Fruit fly (Drosophila melanogaster): ENCODE measurements around the gene CG43335.

Gene CG43335

DNA sequence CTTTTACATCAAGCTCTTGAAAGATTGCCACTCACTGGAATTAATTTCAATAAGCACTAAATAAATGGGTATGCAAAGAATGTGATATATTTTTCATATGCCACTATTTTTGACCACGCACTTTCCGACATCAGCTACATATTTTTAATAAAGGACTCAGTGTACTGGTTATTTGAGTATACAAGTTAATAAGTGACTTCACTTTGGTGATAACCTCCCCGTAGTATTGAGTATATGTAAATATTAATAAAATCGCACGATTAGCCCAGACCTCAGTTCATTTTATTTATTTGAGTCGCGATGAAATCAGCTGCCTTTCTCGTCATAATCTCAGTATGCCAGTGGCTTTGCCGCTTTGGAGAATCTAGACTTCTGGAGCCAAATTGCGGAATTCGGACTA lies at the start of gene CG43335:
Gene CG43335 (plus strand): TSS at position 301 of the 400 bp plus-strand sequence.
- TF ChIP-seq svp (GFP tag) = peak; percentile 14
- no peak for TF ChIP-seq CG8632 (GFP tag; optimal IDR thresholded peaks at IDR 0.05)
- TF ChIP-seq CG10631 (GFP tag; optimal IDR thresholded peaks at IDR 0.05) = no peak

DNA sequence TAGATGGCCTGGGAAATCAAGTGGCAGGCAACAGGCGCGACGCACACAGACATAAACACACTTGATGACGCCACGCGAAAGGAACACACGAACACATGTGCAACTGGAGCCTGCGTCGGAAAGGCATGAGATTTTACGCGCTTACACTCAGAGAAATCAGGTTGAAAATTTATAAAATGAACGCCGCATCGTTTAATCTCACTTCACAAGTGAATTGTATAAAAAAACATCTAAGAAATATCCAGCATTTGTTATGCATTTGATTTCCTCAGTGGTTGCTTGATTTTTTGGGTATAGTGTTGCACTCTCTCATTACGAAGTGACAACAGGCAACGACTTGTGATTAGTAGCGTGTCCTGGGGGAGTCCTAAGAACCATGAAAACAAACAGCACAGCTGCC lies 47.8 kb upstream of the CG43335 start:
- TF ChIP-seq eg (GFP tag; IDR thresholded peaks at IDR 0.05) = no peak
- peak; percentile 1 for TF ChIP-seq CG31627 (GFP tag; optimal IDR thresholded peaks at IDR 0.05)
- TF ChIP-seq svp (GFP tag) = peak; percentile 36
- TF ChIP-seq ss (GFP tag; optimal IDR thresholded peaks at IDR 0.05) = no peak
- no peak for TF ChIP-seq CG7368 (GFP tag; optimal IDR thresholded peaks at IDR 0.05)
- TF ChIP-seq Hr4 (GFP tag; optimal IDR thresholded peaks at IDR 0.05) = no peak
- no peak for TF ChIP-seq net (GFP tag; optimal IDR thresholded peaks at IDR 0.05)

DNA sequence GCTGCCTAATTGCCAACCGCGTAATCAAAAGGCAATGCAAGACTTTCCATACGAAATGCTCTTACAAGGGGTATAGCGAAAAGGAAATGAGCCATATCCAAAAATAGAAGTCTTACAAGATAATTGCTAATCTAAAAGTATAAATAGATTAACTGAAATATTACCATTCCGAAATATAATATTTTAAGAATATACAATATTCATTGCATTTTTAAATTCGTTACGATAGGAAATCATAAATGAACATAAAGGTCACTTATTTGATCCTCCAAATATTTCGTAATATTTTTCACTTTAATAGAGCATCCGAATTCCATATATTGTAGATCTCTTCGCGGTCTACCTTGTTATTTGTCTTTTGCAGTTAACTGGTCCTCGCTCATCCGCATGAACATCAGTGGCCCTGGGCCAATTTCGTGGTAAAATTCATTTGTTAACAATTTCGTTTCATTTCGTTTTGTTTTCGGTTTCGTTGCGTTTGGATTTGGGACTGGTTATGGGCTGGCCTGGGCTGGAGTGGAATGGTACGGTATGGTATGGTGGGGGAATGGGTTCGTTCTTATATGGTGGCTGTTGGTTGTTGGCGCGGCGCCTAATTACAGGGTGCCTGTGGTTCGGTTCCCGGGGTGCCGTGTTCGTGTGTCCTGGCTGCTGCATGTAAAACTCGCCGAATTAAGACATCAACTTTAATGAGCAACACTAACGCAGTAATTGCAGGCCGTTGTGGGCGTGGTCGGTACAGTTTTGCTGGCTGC lies 46.5 kb upstream of the CG43335 start:
- TF ChIP-seq OdsH (GFP tag; optimal IDR thresholded peaks at IDR 0.05) (peak; percentile 26), Gug (GFP tag; IDR thresholded peaks at IDR 0.05) (no peak), CG8632 (GFP tag; optimal IDR thresholded peaks at IDR 0.05) (peak; percentile 36), CG11294 (GFP tag; IDR thresholded peaks at IDR 0.05) (no peak), CG6163 (GFP tag; IDR thresholded peaks at IDR 0.05) (no peak), acj6 (GFP tag; optimal IDR thresholded peaks at IDR 0.05) (peak; percentile 20), CG8119 (GFP tag; IDR thresholded peaks at IDR 0.05) (no peak), Ets21C (GFP tag; optimal IDR thresholded peaks at IDR 0.05) (no peak), topi (GFP tag; optimal IDR thresholded peaks at IDR 0.05) (peak; percentile 65), dac (GFP tag; optimal IDR thresholded peaks at IDR 0.05) (no peak), Smox (GFP tag; optimal IDR thresholded peaks at IDR 0.05) (peak; percentile 67), salr (GFP tag; optimal IDR thresholded peaks at IDR 0.05) (no peak), CG6792 (GFP tag; optimal IDR thresholded peaks at IDR 0.05) (peak; percentile 60), Hr38 (GFP tag; optimal IDR thresholded peaks at IDR 0.05) (no peak), dsx (GFP tag; optimal IDR thresholded peaks at IDR 0.05; ENCODE audit: poor library complexity, severe bottlenecking) (peak; percentile 57), CG3919 (GFP tag; optimal IDR thresholded peaks at IDR 0.05) (peak; percentile 13), Eip78C (GFP tag) (peak; percentile 93), Hr39 (GFP tag; optimal IDR thresholded peaks at IDR 0.05) (peak; percentile 29), CG1621 (tag; optimal IDR thresholded peaks at IDR 0.05) (no peak), Hr4 (GFP tag; optimal IDR thresholded peaks at IDR 0.05) (no peak), Lpt (GFP tag; optimal IDR thresholded peaks at IDR 0.05) (no peak), Blimp-1 (GFP tag; optimal IDR thresholded peaks at IDR 0.05) (peak; percentile 58), CG6854 (GFP tag; optimal IDR thresholded peaks at IDR 0.05) (no peak), fd85E (GFP tag; optimal IDR thresholded peaks at IDR 0.05) (no peak), CG10669 (GFP tag; optimal IDR thresholded peaks at IDR 0.05) (no peak), spab (GFP tag; optimal IDR thresholded peaks at IDR 0.05) (no peak), lz (GFP tag; optimal IDR thresholded peaks at IDR 0.05) (peak; percentile 55), Sox15 (GFP tag; optimal IDR thresholded peaks at IDR 0.05) (no peak), svp (GFP tag) (peak; percentile 93), CG8319 (GFP tag; optimal IDR thresholded peaks at IDR 0.05) (no peak), CG6276 (GFP tag; optimal IDR thresholded peaks at IDR 0.05) (no peak), Sox102F (GFP tag; optimal IDR thresholded peaks at IDR 0.05) (peak; percentile 26), CG31627 (GFP tag; optimal IDR thresholded peaks at IDR 0.05) (peak; percentile 26), CG7368 (GFP tag; optimal IDR thresholded peaks at IDR 0.05) (no peak), CG6808 (GFP tag; optimal IDR thresholded peaks at IDR 0.05) (no peak), CG11902 (GFP tag; optimal IDR thresholded peaks at IDR 0.05) (peak; percentile 1), CG34406 (GFP tag; optimal IDR thresholded peaks at IDR 0.05) (peak; percentile 33), achi (GFP tag; optimal IDR thresholded peaks at IDR 0.05) (peak; percentile 26), Sox14 (GFP tag; optimal IDR thresholded peaks at IDR 0.05) (peak; percentile 14), ss (GFP tag; optimal IDR thresholded peaks at IDR 0.05) (no peak), pdm3 (GFP tag; optimal IDR thresholded peaks at IDR 0.05) (peak; percentile 2), vri (GFP tag; optimal IDR thresholded peaks at IDR 0.05) (peak; percentile 18), CG9139 (GFP tag; optimal IDR thresholded peaks at IDR 0.05) (no peak), Eip93F (GFP tag; optimal IDR thresholded peaks at IDR 0.05) (no peak)

Measured in whole organism, prepupa.